Fruit fly (Drosophila melanogaster) whole organism, embryonic: Measurements from ENCODE around the gene CheB38b.
A peak's percentile ranks its signal among the peaks of the same experiment; 100 is the strongest.

Source experiments
- B-H2 ChIP-seq: fragments of 200-800 bp; sonication (Bioruptor generic); optimal IDR thresholded peaks from 2 replicates; lab custom pipeline; 2018; ENCODE audit warnings: missing biosample characterization, mild to moderate bottlenecking, missing genetic modification characterization
- Bdp1 ChIP-seq: fragments of 200-800 bp; sonication (Bioruptor generic); optimal IDR thresholded peaks from 3 replicates; lab custom pipeline; 2016; ENCODE audit warnings: missing biosample characterization, missing genetic modification characterization
- Bgb ChIP-seq: fragments of 200-800 bp; sonication (Bioruptor generic); IDR thresholded peaks from 2 replicates; pipeline ENCODE4 v1.3.6; 2022; ENCODE audit warnings: missing biosample characterization, missing genetic modification characterization; ENCODE audit not compliant: partially characterized antibody
- CG10209 ChIP-seq: fragments of 200-800 bp; sonication (Bioruptor generic); optimal IDR thresholded peaks from 3 replicates; lab custom pipeline; 2017; ENCODE audit warnings: missing biosample characterization, mild to moderate bottlenecking, missing genetic modification characterization, missing genetic modification reagents
- CG11247 ChIP-seq: fragments of 200-800 bp; sonication (Bioruptor generic); IDR thresholded peaks from 2 replicates; pipeline ENCODE4 v1.3.6; 2022; ENCODE audit warnings: missing biosample characterization, missing genetic modification characterization
- CG12744 ChIP-seq: fragments of 200-800 bp; sonication (Bioruptor generic); optimal IDR thresholded peaks from 2 replicates; lab custom pipeline; 2016; ENCODE audit warnings: missing biosample characterization, missing genetic modification characterization
- CG12942 ChIP-seq: fragments of 200-800 bp; sonication (Bioruptor generic); optimal IDR thresholded peaks from 3 replicates; lab custom pipeline; 2016; ENCODE audit warnings: missing biosample characterization, missing genetic modification characterization
- CG13424 ChIP-seq: fragments of 200-800 bp; sonication (Bioruptor generic); optimal IDR thresholded peaks from 2 replicates; lab custom pipeline; 2019; ENCODE audit warnings: missing biosample characterization, mild to moderate bottlenecking, missing genetic modification characterization, moderate library complexity
- CG13894 ChIP-seq: fragments of 200-800 bp; sonication (Bioruptor generic); optimal IDR thresholded peaks from 3 replicates; lab custom pipeline; 2018; ENCODE audit warnings: missing biosample characterization, mild to moderate bottlenecking, missing genetic modification characterization, moderate library complexity
- CG16813 ChIP-seq: fragments of 200-800 bp; sonication (Bioruptor generic); IDR thresholded peaks from 3 replicates; pipeline ENCODE4 v1.3.6; 2022; ENCODE audit warnings: missing biosample characterization, missing genetic modification characterization; ENCODE audit not compliant: partially characterized antibody
- CG18764 ChIP-seq: fragments of 200-800 bp; sonication (Bioruptor generic); optimal IDR thresholded peaks from 3 replicates; lab custom pipeline; 2016; ENCODE audit warnings: missing biosample characterization, missing genetic modification characterization
- CG2116 ChIP-seq: fragments of 200-800 bp; sonication (Bioruptor generic); optimal IDR thresholded peaks from 3 replicates; lab custom pipeline; 2018; ENCODE audit warnings: missing biosample characterization, mild to moderate bottlenecking, missing genetic modification characterization
- CG2129 ChIP-seq: fragments of 200-800 bp; sonication (Bioruptor generic); IDR thresholded peaks from 2 replicates; pipeline ENCODE4 v1.3.6; 2022; ENCODE audit warnings: missing biosample characterization, missing genetic modification characterization; ENCODE audit not compliant: partially characterized antibody
- CG30020 ChIP-seq: fragments of 200-800 bp; optimal IDR thresholded peaks from 2 replicates; lab custom pipeline; 2019; ENCODE audit warnings: missing biosample characterization, mild to moderate bottlenecking, missing genetic modification characterization, moderate library complexity
- CG3281 ChIP-seq: fragments of 200-800 bp; sonication (Bioruptor generic); optimal IDR thresholded peaks from 3 replicates; lab custom pipeline; 2017; ENCODE audit warnings: missing biosample characterization, mild to moderate bottlenecking, missing genetic modification characterization
- CG5953 ChIP-seq: fragments of 200-800 bp; sonication (Bioruptor generic); IDR thresholded peaks from 2 replicates; pipeline ENCODE4 v1.3.6; 2022; ENCODE audit warnings: missing biosample characterization, missing genetic modification characterization
- CG6654 ChIP-seq: fragments of 200-800 bp; sonication (Bioruptor generic); optimal IDR thresholded peaks from 2 replicates; lab custom pipeline; 2017; ENCODE audit warnings: missing biosample characterization, mild to moderate bottlenecking, missing genetic modification characterization
- CG7372 ChIP-seq: fragments of 200-800 bp; sonication (Bioruptor generic); IDR thresholded peaks from 2 replicates; pipeline ENCODE4 v1.3.6; 2022; ENCODE audit warnings: missing biosample characterization, missing genetic modification characterization
- CG9215 ChIP-seq: fragments of 200-800 bp; sonication (Bioruptor generic); IDR thresholded peaks from 2 replicates; pipeline ENCODE4 v1.3.6; 2022; ENCODE audit warnings: missing biosample characterization, missing genetic modification characterization
- CG9609 ChIP-seq: fragments of 200-800 bp; sonication (Bioruptor generic); optimal IDR thresholded peaks from 3 replicates; lab custom pipeline; 2016; ENCODE audit warnings: missing biosample characterization, missing genetic modification characterization
- CHES-1-like ChIP-seq: fragments of 200-800 bp; sonication (Bioruptor generic); optimal IDR thresholded peaks from 2 replicates; lab custom pipeline; 2016; ENCODE audit warnings: missing biosample characterization, missing genetic modification characterization
- Deaf1 ChIP-seq: fragments of 200-800 bp; optimal IDR thresholded peaks from 3 replicates; lab custom pipeline; 2019; ENCODE audit warnings: missing biosample characterization, mild to moderate bottlenecking, missing genetic modification characterization, moderate library complexity
- Dip2 ChIP-seq: fragments of 200-800 bp; sonication (Bioruptor generic); IDR thresholded peaks from 2 replicates; pipeline ENCODE4 v1.3.6; 2022; ENCODE audit warnings: missing biosample characterization, missing genetic modification characterization
- E2f1 ChIP-seq: fragments of 200-800 bp; sonication (Bioruptor generic); IDR thresholded peaks from 2 replicates; pipeline ENCODE4 v1.3.6; 2022; ENCODE audit warnings: missing biosample characterization, missing genetic modification characterization
- Fer2 ChIP-seq: fragments of 200-800 bp; sonication (Bioruptor generic); optimal IDR thresholded peaks from 2 replicates; lab custom pipeline; 2018; ENCODE audit warnings: missing biosample characterization, mild to moderate bottlenecking, missing genetic modification characterization, moderate library complexity
- Lim3 ChIP-seq: fragments of 200-800 bp; sonication (Bioruptor generic); IDR thresholded peaks from 2 replicates; pipeline ENCODE4 v1.3.6; 2022; ENCODE audit warnings: missing biosample characterization, missing genetic modification characterization
- Neu2 ChIP-seq: fragments of 200-800 bp; sonication (Bioruptor generic); optimal IDR thresholded peaks from 3 replicates; lab custom pipeline; 2016; ENCODE audit warnings: missing biosample characterization, missing genetic modification characterization, borderline replicate concordance
- Oaz ChIP-seq: fragments of 200-800 bp; sonication (Bioruptor generic); IDR thresholded peaks from 2 replicates; pipeline ENCODE4 v1.3.6; 2022; ENCODE audit warnings: missing biosample characterization, missing genetic modification characterization
- Rfx ChIP-seq: fragments of 200-800 bp; sonication (Bioruptor generic); IDR thresholded peaks from 2 replicates; pipeline ENCODE4 v1.3.6; 2022; ENCODE audit warnings: missing biosample characterization, missing genetic modification characterization
- Sin3A ChIP-seq: fragments of >200 bp; optimal IDR thresholded peaks from 2 replicates; lab custom pipeline; 2018
- Six4 ChIP-seq: fragments of 200-800 bp; sonication (Bioruptor generic); optimal IDR thresholded peaks from 2 replicates; lab custom pipeline; 2016; ENCODE audit warnings: missing biosample characterization, missing genetic modification characterization
- aop ChIP-seq: fragments of 200-800 bp; sonication (Bioruptor generic); IDR thresholded peaks from 2 replicates; pipeline ENCODE4 v1.3.6; 2022; ENCODE audit warnings: missing biosample characterization, missing genetic modification characterization
- br ChIP-seq: fragments of >200 bp; optimal IDR thresholded peaks from 2 replicates; lab custom pipeline; 2017
- btn ChIP-seq: fragments of 200-800 bp; sonication (Bioruptor generic); optimal IDR thresholded peaks from 2 replicates; lab custom pipeline; 2016; ENCODE audit warnings: missing biosample characterization, missing genetic modification characterization
- cas ChIP-seq: fragments of 200-800 bp; sonication (Bioruptor generic); IDR thresholded peaks from 2 replicates; pipeline ENCODE4 v1.3.6; 2022; ENCODE audit warnings: missing biosample characterization, missing genetic modification characterization
- cato ChIP-seq: fragments of 200-800 bp; sonication (Bioruptor generic); optimal IDR thresholded peaks from 2 replicates; lab custom pipeline; 2016; ENCODE audit warnings: missing biosample characterization, missing genetic modification characterization, borderline replicate concordance
- chm ChIP-seq: fragments of 200-800 bp; sonication (Bioruptor generic); IDR thresholded peaks from 2 replicates; pipeline ENCODE4 v1.3.6; 2022; ENCODE audit warnings: missing biosample characterization, missing genetic modification characterization
- disco-r ChIP-seq: fragments of 200-800 bp; sonication (Bioruptor generic); optimal IDR thresholded peaks from 2 replicates; lab custom pipeline; 2016; ENCODE audit warnings: missing biosample characterization, missing genetic modification characterization
- dpn ChIP-seq, 2 experiments: fragments of 200-800 bp; sonication (Bioruptor generic); optimal IDR thresholded peaks; 3 replicates each; lab custom pipeline; 2016; ENCODE audit warnings: missing biosample characterization in 2 of 2, missing genetic modification characterization in 2 of 2
- fd64A ChIP-seq: fragments of 200-800 bp; sonication (Bioruptor generic); optimal IDR thresholded peaks from 3 replicates; lab custom pipeline; 2018; ENCODE audit warnings: missing biosample characterization, mild to moderate bottlenecking, missing genetic modification characterization
- grn ChIP-seq: fragments of 200-800 bp; sonication (Bioruptor generic); optimal IDR thresholded peaks from 3 replicates; lab custom pipeline; 2017; ENCODE audit warnings: missing biosample characterization, missing genetic modification characterization
- kay ChIP-seq: fragments of 200-800 bp; sonication (Bioruptor generic); optimal IDR thresholded peaks from 2 replicates; lab custom pipeline; 2016; ENCODE audit warnings: missing biosample characterization, missing genetic modification characterization
- lab ChIP-seq: fragments of 200-800 bp; sonication (Bioruptor generic); optimal IDR thresholded peaks from 3 replicates; lab custom pipeline; 2017; ENCODE audit warnings: missing biosample characterization, missing genetic modification characterization, mild to moderate bottlenecking, moderate library complexity, missing genetic modification reagents
- pfk ChIP-seq: fragments of 200-800 bp; sonication (Bioruptor generic); optimal IDR thresholded peaks from 2 replicates; lab custom pipeline; 2018; ENCODE audit warnings: missing biosample characterization, mild to moderate bottlenecking, missing genetic modification characterization, moderate library complexity
- phol ChIP-seq: fragments of 200-800 bp; sonication (Bioruptor generic); optimal IDR thresholded peaks from 3 replicates; lab custom pipeline; 2018; ENCODE audit warnings: missing biosample characterization, mild to moderate bottlenecking, missing genetic modification characterization, moderate library complexity
- repo ChIP-seq: fragments of 200-800 bp; sonication (Bioruptor generic); optimal IDR thresholded peaks from 2 replicates; lab custom pipeline; 2016; ENCODE audit warnings: missing biosample characterization, missing genetic modification characterization
- sens-2 ChIP-seq: fragments of 200-800 bp; sonication (Bioruptor generic); IDR thresholded peaks from 2 replicates; pipeline ENCODE4 v1.3.6; 2022; ENCODE audit warnings: missing biosample characterization, missing genetic modification characterization
- slbo ChIP-seq: fragments of 200-800 bp; sonication (Bioruptor generic); IDR thresholded peaks from 2 replicates; pipeline ENCODE4 v1.3.6; 2022; ENCODE audit warnings: missing biosample characterization, missing genetic modification characterization
- ssp ChIP-seq: fragments of 200-800 bp; sonication (Bioruptor generic); IDR thresholded peaks from 2 replicates; pipeline ENCODE4 v1.3.6; 2022; ENCODE audit warnings: missing biosample characterization, missing genetic modification characterization
- unc-4 ChIP-seq: fragments of 200-800 bp; sonication (Bioruptor generic); IDR thresholded peaks from 2 replicates; pipeline ENCODE4 v1.3.6; 2022; ENCODE audit warnings: missing biosample characterization, missing genetic modification characterization; ENCODE audit not compliant: partially characterized antibody
- vvl ChIP-seq: fragments of 200-800 bp; sonication (Bioruptor generic); IDR thresholded peaks from 2 replicates; pipeline ENCODE4 v1.3.6; 2022; ENCODE audit warnings: missing biosample characterization, missing genetic modification characterization
- zfh1 ChIP-seq: fragments of 200-800 bp; sonication (Bioruptor generic); IDR thresholded peaks from 3 replicates; pipeline ENCODE4 v1.3.6; 2022; ENCODE audit warnings: missing biosample characterization, missing genetic modification characterization

CheB38b gene

DNA sequence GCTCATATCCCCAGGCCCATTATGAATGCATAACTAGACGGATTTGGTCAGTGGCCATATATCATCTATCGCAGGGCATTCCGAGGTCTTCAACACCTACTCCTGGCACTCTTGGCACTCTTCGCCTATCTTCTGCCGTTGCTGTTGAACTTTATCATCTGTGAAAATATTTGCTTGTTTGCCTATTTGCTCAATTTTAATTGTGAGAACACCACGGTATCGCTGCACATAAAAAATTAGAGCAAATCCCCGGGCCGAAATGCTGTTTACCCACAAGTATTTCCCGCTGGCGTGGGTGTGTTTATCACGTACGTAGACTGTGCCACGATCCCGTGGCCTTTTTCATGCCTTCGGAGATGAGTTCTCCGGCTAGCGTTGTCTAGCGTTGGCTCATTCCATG is 36.3 kb downstream of the CheB38b start (continued):
- TF ChIP-seq Oaz (no peak), CG2129 (GFP tag; lab: Robert Waterston, UW) (no peak), CG16813 (no peak), repo (peak; percentile 12), disco-r (GFP tag; lab: Kevin White, UChicago) (peak; percentile 66), CG13424 (tag; lab: Kevin White, UChicago) (peak; percentile 58), CG7372 (GFP tag; lab: Robert Waterston, UW) (no peak), CG11247 (GFP tag; lab: Robert Waterston, UW) (no peak), fd64A (peak; percentile 77), Bdp1 (peak; percentile 30), unc-4 (GFP tag; lab: Robert Waterston, UW) (no peak), Rfx (peak; percentile 42; the same call in 1 of the 2 replicates), CG6654 (GFP tag; lab: Kevin White, UChicago) (peak; percentile 54), Fer2 (tag; lab: Kevin White, UChicago) (peak; percentile 31), B-H2 (peak; percentile 16), pfk (GFP tag; lab: Kevin White, UChicago) (peak; percentile 47), Bgb (no peak), Lim3 (GFP tag; lab: Robert Waterston, UW) (no peak), vvl (GFP tag; lab: Robert Waterston, UW) (peak; percentile 39; the same call in 1 of the 2 replicates), CG18764 (GFP tag; lab: Kevin White, UChicago) (peak; percentile 53), slbo (GFP tag; lab: Robert Waterston, UW) (no peak), CG9215 (no peak), br (lab: Kevin White, UChicago) (no peak), CG10209 (GFP tag; lab: Kevin White, UChicago) (peak; percentile 81), Sin3A (no peak), kay (no peak), CG3281 (GFP tag; lab: Kevin White, UChicago) (peak; percentile 70), CG30020 (tag; lab: Kevin White, UChicago) (no peak), CG5953 (GFP tag; lab: Robert Waterston, UW) (peak; percentile 52; the same call in 1 of the 2 replicates), aop (GFP tag; lab: Robert Waterston, UW) (no peak), phol (tag; lab: Kevin White, UChicago) (peak; percentile 0), cas (no peak), Deaf1 (tag; lab: Kevin White, UChicago) (no peak), CG13894 (peak; percentile 37), chm (GFP tag; lab: Robert Waterston, UW) (peak; percentile 81; the same call in 1 of the 2 replicates), Six4 (peak; percentile 29), E2f1 (GFP tag; lab: Robert Waterston, UW) (no peak), grn (GFP tag; lab: Kevin White, UChicago) (peak; percentile 49), ssp (no peak), CG9609 (GFP tag; lab: Kevin White, UChicago) (peak; percentile 48), sens-2 (GFP tag; lab: Robert Waterston, UW) (no peak), btn (GFP tag; lab: Kevin White, UChicago) (peak; percentile 71), CG2116 (peak; percentile 22), CHES-1-like (peak; percentile 63), Dip2 (GFP tag; lab: Robert Waterston, UW) (no peak), cato (GFP tag; lab: Kevin White, UChicago) (no peak), Neu2 (GFP tag; lab: Kevin White, UChicago) (no peak), dpn (GFP tag; optimal IDR thresholded peaks at IDR 0.05; lab: Kevin White, UChicago) (peak; percentile 7 to 46), lab (peak; percentile 86), CG12744 (no peak), CG12942 (GFP tag; lab: Kevin White, UChicago) (peak; percentile 24), zfh1 (peak; percentile 74; the same call in 2 of the 3 replicates)
